Fruit fly (Drosophila melanogaster) whole organism, prepupa: Measurements from ENCODE around the gene elav.

Experiments
- Blimp-1 ChIP-seq: fragments of 200-800 bp; sonication (Bioruptor generic); optimal IDR thresholded peaks from 3 replicates; lab custom pipeline; 2017; ENCODE audit warnings: missing biosample characterization, missing genetic modification characterization, mild to moderate bottlenecking, moderate library complexity, missing genetic modification reagents
- CG11762 ChIP-seq: fragments of 200-800 bp; sonication (Bioruptor generic); optimal IDR thresholded peaks from 3 replicates; lab custom pipeline; 2016; ENCODE audit warnings: missing biosample characterization, missing genetic modification characterization; ENCODE audit not compliant: insufficient read depth
- CG6792 ChIP-seq: fragments of 200-800 bp; sonication (Bioruptor generic); optimal IDR thresholded peaks from 3 replicates; lab custom pipeline; 2016; ENCODE audit warnings: missing biosample characterization, missing genetic modification characterization
- Eip75B ChIP-seq: fragments of 200-800 bp; sonication (Bioruptor generic); optimal IDR thresholded peaks from 3 replicates; lab custom pipeline; 2016; ENCODE audit warnings: missing biosample characterization, missing genetic modification characterization
- Eip78C ChIP-seq: fragments of 200-800 bp; sonication (Bioruptor generic); peaks from one replicate; lab custom pipeline; 2016; ENCODE audit warnings: missing biosample characterization, missing genetic modification characterization
- Eip93F ChIP-seq: fragments of 200-800 bp; sonication (Bioruptor generic); optimal IDR thresholded peaks from 2 replicates; lab custom pipeline; 2016; ENCODE audit warnings: missing biosample characterization, mild to moderate bottlenecking, missing genetic modification characterization
- Hr39 ChIP-seq: fragments of 200-800 bp; sonication (Bioruptor generic); optimal IDR thresholded peaks from 2 replicates; lab custom pipeline; 2016; ENCODE audit warnings: missing biosample characterization, missing genetic modification characterization
- Lpt ChIP-seq: fragments of 200-800 bp; sonication (Bioruptor generic); optimal IDR thresholded peaks from 3 replicates; lab custom pipeline; 2016; ENCODE audit warnings: missing biosample characterization, missing genetic modification characterization
- achi ChIP-seq: fragments of 200-800 bp; sonication (Bioruptor generic); optimal IDR thresholded peaks from 3 replicates; lab custom pipeline; 2016; ENCODE audit warnings: missing biosample characterization, missing genetic modification characterization
- dsx ChIP-seq: fragments of 200-800 bp; optimal IDR thresholded peaks from 3 replicates; lab custom pipeline; 2019; ENCODE audit warnings: missing biosample characterization, mild to moderate bottlenecking, missing genetic modification characterization, moderate library complexity; ENCODE audit not compliant: poor library complexity, severe bottlenecking
- eg ChIP-seq: fragments of 200-800 bp; sonication (Bioruptor generic); IDR thresholded peaks from 3 replicates; pipeline ENCODE4 v1.3.6; 2022; ENCODE audit warnings: missing biosample characterization, missing genetic modification characterization
- lz ChIP-seq: fragments of 200-800 bp; sonication (Bioruptor generic); optimal IDR thresholded peaks from 3 replicates; lab custom pipeline; 2016; ENCODE audit warnings: missing biosample characterization, missing genetic modification characterization

DNA sequence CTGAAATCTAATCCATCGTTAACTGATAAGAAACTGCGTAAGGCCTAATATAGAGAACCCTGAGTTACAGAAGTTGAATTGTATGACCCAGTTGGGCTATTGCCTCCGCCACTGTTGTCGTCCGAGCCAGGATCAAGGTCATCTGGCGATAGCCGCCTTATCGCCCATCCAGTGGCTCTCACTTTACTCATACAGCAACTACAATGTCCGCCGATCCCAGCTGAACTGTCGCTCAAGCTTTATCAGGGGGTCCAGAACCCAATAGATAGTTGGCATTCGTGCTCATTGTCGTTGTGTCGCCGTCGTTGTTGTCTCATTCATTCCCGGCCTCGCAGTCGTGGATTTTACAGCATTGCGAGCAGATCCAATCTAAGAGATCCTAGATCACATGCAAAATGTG, 13.9 kb downstream of the elav start, which contains the start of gene arg:
- TF ChIP-seq eg (GFP tag; lab: Robert Waterston, UW), result no peak
- no peak for TF ChIP-seq Blimp-1 (GFP tag; lab: Kevin White, UChicago)
- no peak for TF ChIP-seq Lpt (GFP tag; lab: Kevin White, UChicago)
- TF ChIP-seq Eip78C (GFP tag; lab: Kevin White, UChicago), result no peak
- TF ChIP-seq dsx (GFP tag; lab: Kevin White, UChicago), result peak; percentile 55
- TF ChIP-seq Eip75B, result no peak
- TF ChIP-seq CG6792 (GFP tag; lab: Kevin White, UChicago), result no peak
- TF ChIP-seq CG11762, result no peak
- no peak for TF ChIP-seq Hr39 (GFP tag; lab: Kevin White, UChicago)
- no peak for TF ChIP-seq lz
- no peak for TF ChIP-seq Eip93F (GFP tag; lab: Kevin White, UChicago)
- TF ChIP-seq achi, result no peak
